Worm (Caenorhabditis elegans) whole organism, L3 larva: ENCODE results near the gene ephx-1.

ENCODE experiments used
- ZK546.5 ChIP-seq: sonication (generic microtip); optimal IDR thresholded peaks from 2 replicates; lab custom pipeline; 2017; ENCODE audit warnings: missing biosample characterization, missing genetic modification characterization
- ama-1 ChIP-seq: fragments of 150-350 bp; optimal IDR thresholded peaks from 2 replicates; lab custom pipeline; 2018
- ceh-28 ChIP-seq: fragments of 150-350 bp; optimal IDR thresholded peaks from 2 replicates; lab custom pipeline; 2014; ENCODE audit warnings: missing biosample characterization, missing genetic modification reagents, missing genetic modification characterization
- ceh-9 ChIP-seq: sonication (generic microtip); optimal IDR thresholded peaks from 2 replicates; lab custom pipeline; 2018; ENCODE audit warnings: missing biosample characterization, missing genetic modification characterization
- egl-27 ChIP-seq: sonication (generic microtip); optimal IDR thresholded peaks from 4 replicates; lab custom pipeline; 2017; ENCODE audit warnings: missing biosample characterization, missing genetic modification reagents, missing genetic modification characterization
- egl-5 ChIP-seq: fragments of 150-350 bp; optimal IDR thresholded peaks from 2 replicates; lab custom pipeline; 2017; ENCODE audit warnings: missing biosample characterization, missing genetic modification reagents, missing genetic modification characterization, inconsistent platforms
- elt-1 ChIP-seq: fragments of 150-350 bp; optimal IDR thresholded peaks from 2 replicates; lab custom pipeline; 2014; ENCODE audit warnings: missing biosample characterization, missing genetic modification characterization
- elt-2 ChIP-seq: sonication (generic microtip); optimal IDR thresholded peaks from 2 replicates; lab custom pipeline; 2016; ENCODE audit warnings: missing genetic modification reagents, mild to moderate bottlenecking, missing genetic modification characterization, missing compliant biosample characterization
- elt-3 ChIP-seq, 3 experiments: fragments of 150-350 bp in 1 of 3; sonication (generic microtip) in 2 of 3; optimal IDR thresholded peaks; 2 replicates in 2 of 3; 4 replicates in 1 of 3; lab custom pipeline; 2014 to 2017; ENCODE audit warnings: missing biosample characterization in 3 of 3, missing genetic modification characterization in 3 of 3
- eor-1 ChIP-seq, 2 experiments: fragments of 150-350 bp; optimal IDR thresholded peaks; 2 replicates each; lab custom pipeline; 2014 to 2018; ENCODE audit warnings: missing biosample characterization in 2 of 2, missing genetic modification characterization in 2 of 2
- fkh-10 ChIP-seq: sonication (generic microtip); optimal IDR thresholded peaks from 2 replicates; lab custom pipeline; 2017; ENCODE audit warnings: missing biosample characterization, missing genetic modification reagents, missing genetic modification characterization
- fkh-2 ChIP-seq: fragments of 150-350 bp; optimal IDR thresholded peaks from 2 replicates; lab custom pipeline; 2014; ENCODE audit warnings: missing biosample characterization, missing genetic modification reagents, missing genetic modification characterization
- fos-1 ChIP-seq: fragments of 150-350 bp; optimal IDR thresholded peaks from 2 replicates; lab custom pipeline; 2014; ENCODE audit warnings: missing biosample characterization, missing genetic modification characterization
- lin-39 ChIP-seq: fragments of 150-350 bp; optimal IDR thresholded peaks from 2 replicates; lab custom pipeline; 2018; ENCODE audit warnings: missing biosample characterization, missing genetic modification reagents, missing genetic modification characterization
- mdl-1 ChIP-seq: fragments of 150-350 bp; optimal IDR thresholded peaks from 2 replicates; lab custom pipeline; 2014; ENCODE audit warnings: missing biosample characterization, missing genetic modification characterization
- nfya-1 ChIP-seq: sonication (generic microtip); optimal IDR thresholded peaks from 2 replicates; lab custom pipeline; 2017; ENCODE audit warnings: missing genetic modification characterization, mild to moderate bottlenecking, missing compliant biosample characterization, antibody characterized with exemption, moderate library complexity; ENCODE audit not compliant: insufficient read depth
- nhr-12 ChIP-seq: fragments of 150-350 bp; optimal IDR thresholded peaks from 2 replicates; lab custom pipeline; 2014; ENCODE audit warnings: missing biosample characterization, missing genetic modification characterization
- nhr-23 ChIP-seq: fragments of 150-350 bp; optimal IDR thresholded peaks from 2 replicates; lab custom pipeline; 2014; ENCODE audit warnings: missing biosample characterization, missing genetic modification reagents, missing genetic modification characterization
- nhr-237 ChIP-seq: fragments of 150-350 bp; optimal IDR thresholded peaks from 2 replicates; lab custom pipeline; 2014; ENCODE audit warnings: missing biosample characterization, missing genetic modification characterization
- nhr-28 ChIP-seq: fragments of 150-350 bp; optimal IDR thresholded peaks from 2 replicates; lab custom pipeline; 2014; ENCODE audit warnings: missing biosample characterization, missing genetic modification characterization
- nhr-43 ChIP-seq: sonication (generic microtip); optimal IDR thresholded peaks from 2 replicates; lab custom pipeline; 2016; ENCODE audit warnings: mild to moderate bottlenecking, missing genetic modification characterization, missing compliant biosample characterization; ENCODE audit not compliant: poor library complexity, severe bottlenecking
- nhr-67 ChIP-seq: fragments of 150-350 bp; optimal IDR thresholded peaks from 2 replicates; lab custom pipeline; 2014; ENCODE audit warnings: missing biosample characterization, missing genetic modification characterization
- nhr-76 ChIP-seq: fragments of 150-350 bp; sonication (generic microtip); optimal IDR thresholded peaks from 5 replicates; lab custom pipeline; 2014; ENCODE audit warnings: missing biosample characterization, missing genetic modification characterization
- pha-4 ChIP-seq: fragments of 150-350 bp; optimal IDR thresholded peaks from 2 replicates; lab custom pipeline; 2014; ENCODE audit warnings: missing biosample characterization, missing genetic modification reagents, missing genetic modification characterization
- pqm-1 ChIP-seq: fragments of 150-350 bp; optimal IDR thresholded peaks from 2 replicates; lab custom pipeline; 2017; ENCODE audit warnings: missing biosample characterization, missing genetic modification characterization, inconsistent platforms
- skn-1 ChIP-seq: fragments of 150-350 bp; optimal IDR thresholded peaks from 2 replicates; lab custom pipeline; 2014; ENCODE audit warnings: missing biosample characterization, missing genetic modification characterization
- unc-39 ChIP-seq: sonication (generic microtip); optimal IDR thresholded peaks from 4 replicates; lab custom pipeline; 2017; ENCODE audit warnings: missing biosample characterization, missing genetic modification characterization
- unc-62 ChIP-seq: fragments of 150-350 bp; sonication (generic microtip); optimal IDR thresholded peaks from 4 replicates; lab custom pipeline; 2014; ENCODE audit warnings: missing biosample characterization, missing genetic modification reagents, missing genetic modification characterization
- zag-1 ChIP-seq: fragments of 150-350 bp; optimal IDR thresholded peaks from 2 replicates; lab custom pipeline; 2014; ENCODE audit warnings: missing biosample characterization, missing genetic modification characterization
- ztf-11 ChIP-seq: fragments of 150-350 bp; optimal IDR thresholded peaks from 2 replicates; lab custom pipeline; 2014; ENCODE audit warnings: missing biosample characterization, missing genetic modification characterization
- ztf-4 ChIP-seq: fragments of 150-350 bp; optimal IDR thresholded peaks from 2 replicates; lab custom pipeline; 2014; ENCODE audit warnings: missing biosample characterization, missing genetic modification characterization

ephx-1 gene

DNA sequence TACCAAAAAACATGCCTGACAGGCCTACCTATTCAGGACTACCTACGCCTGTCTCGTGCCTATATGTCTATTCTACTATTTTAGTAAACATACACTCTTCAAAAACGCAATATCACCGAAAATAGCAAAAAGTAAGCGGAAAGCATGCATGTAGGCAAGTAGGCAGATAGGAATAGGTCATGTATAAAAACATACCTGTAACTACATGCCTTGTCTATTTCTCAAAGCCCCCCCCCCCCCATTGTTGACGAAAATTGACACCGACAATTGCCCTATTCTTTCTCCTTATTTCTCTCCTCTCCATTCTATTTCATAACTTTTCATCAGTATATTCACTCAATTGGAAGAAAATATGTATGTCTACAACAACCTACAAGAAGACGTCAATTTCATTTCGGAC is 26.5 kb upstream of the ephx-1 start:
- TF ChIP-seq nhr-43 (no peak), nhr-28 (tag; lab: Kevin White, UChicago) (no peak), nhr-76 (tag; lab: Kevin White, UChicago) (no peak), pqm-1 (no peak), egl-5 (tag; lab: Kevin White, UChicago) (no peak), unc-62 (GFP tag; lab: Kevin White, UChicago) (no peak), ztf-4 (tag; lab: Kevin White, UChicago) (no peak), elt-3 (tag; optimal IDR thresholded peaks at IDR 0.05; lab: Kevin White, UChicago) (no peak), ztf-11 (tag; lab: Kevin White, UChicago) (no peak), nhr-12 (tag; lab: Kevin White, UChicago) (no peak), unc-39 (tag; lab: Kevin White, UChicago) (no peak), fkh-10 (GFP tag; lab: Kevin White, UChicago) (no peak), skn-1 (tag; lab: Kevin White, UChicago) (no peak), nhr-23 (tag; lab: Kevin White, UChicago) (no peak), fkh-2 (tag; lab: Kevin White, UChicago) (no peak), pha-4 (tag; lab: Kevin White, UChicago) (no peak), nfya-1 (tag; lab: Kevin White, UChicago) (no peak), eor-1 (tag; optimal IDR thresholded peaks at IDR 0.05; lab: Kevin White, UChicago) (no peak), fos-1 (tag; lab: Kevin White, UChicago) (no peak)
- TF ChIP-seq, all 47 proteins: peak for 0

ce11 chrII:3980373-3980772 is 24.3 kb upstream of the ephx-1 start:
- TF ChIP-seq ztf-4 (tag; lab: Kevin White, UChicago) (no peak), unc-39 (tag; lab: Kevin White, UChicago) (no peak), fkh-2 (tag; lab: Kevin White, UChicago) (no peak)

ce11 chrII:3982313-3982712 is 22.4 kb upstream of the ephx-1 start, which contains the start of gene lin-31:
Gene lin-31, plus strand, starts transcription at chrII:3982549.
- TF ChIP-seq zag-1 (tag; lab: Kevin White, UChicago) (no peak), nfya-1 (tag; lab: Kevin White, UChicago) (peak; percentile 76)

- TF ChIP-seq nhr-28 (tag; lab: Kevin White, UChicago) = no peak
- no peak for TF ChIP-seq elt-3 (tag; optimal IDR thresholded peaks at IDR 0.05; lab: Kevin White, UChicago)
- no peak for TF ChIP-seq nhr-237 (tag; lab: Kevin White, UChicago)
- no peak for TF ChIP-seq ZK546.5 (tag; lab: Kevin White, UChicago)
- TF ChIP-seq unc-62 (GFP tag; lab: Kevin White, UChicago) = no peak
Observed at ce11 chrII:3984242-3984641, 20.5 kb upstream of the ephx-1 start.

- TF ChIP-seq elt-2 (tag; lab: Kevin White, UChicago) (peak; percentile 68), unc-62 (GFP tag; lab: Kevin White, UChicago) (no peak)
Observed at ce11 chrII:3986906-3987305, 17.8 kb upstream of the ephx-1 start, which contains the start of gene K10G6.5. Gene K10G6.5, plus strand, starts transcription at chrII:3987250.

DNA sequence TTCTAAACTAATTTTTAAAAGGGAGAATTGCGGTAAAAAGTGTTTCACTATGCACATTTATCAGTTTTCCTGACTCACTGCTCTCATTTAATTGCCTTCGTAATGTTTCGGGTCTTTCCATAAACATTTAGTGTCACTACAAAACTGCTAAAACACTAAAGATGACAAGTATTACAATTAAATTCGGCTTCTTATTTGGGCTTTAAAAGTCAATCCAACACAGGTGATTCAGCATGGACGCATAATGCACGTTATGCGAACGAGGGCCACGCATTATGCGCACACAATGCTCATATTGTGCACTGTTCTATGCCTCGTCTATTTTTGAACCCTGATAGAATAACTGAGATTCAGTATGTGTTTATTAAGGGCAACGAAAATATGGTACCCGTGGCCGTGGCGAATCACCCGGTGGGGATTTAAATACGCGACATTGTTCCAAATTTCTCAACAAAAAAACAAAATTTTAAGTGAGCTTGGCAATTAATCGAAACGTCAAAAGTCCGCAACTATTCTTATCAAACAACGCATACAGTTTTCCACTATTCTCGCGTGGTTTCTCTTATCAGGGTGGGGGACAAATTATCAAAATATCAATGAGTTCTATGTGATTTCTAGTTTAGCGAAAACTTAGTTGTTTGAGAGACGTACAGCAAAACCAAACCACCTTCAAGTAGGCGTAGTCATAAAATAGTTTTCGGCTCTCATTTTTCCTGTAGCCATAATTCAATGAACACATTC is 14.9 kb upstream of the ephx-1 start, which contains the start of gene Y14H12A.2:
Gene Y14H12A.2, minus strand, starts transcription at position 51 of the 741 bp plus-strand sequence.
- TF ChIP-seq unc-62 (GFP tag; lab: Kevin White, UChicago) (no peak), nhr-237 (tag; lab: Kevin White, UChicago) (no peak), elt-2 (tag; lab: Kevin White, UChicago) (peak; percentile 90), pqm-1 (peak; percentile 57)

ce11 chrII:3990706-3991105 is 14.0 kb upstream of the ephx-1 start:
- TF ChIP-seq ceh-9 (tag; lab: Kevin White, UChicago) (no peak), nfya-1 (tag; lab: Kevin White, UChicago) (no peak), elt-2 (tag; lab: Kevin White, UChicago) (peak; percentile 85), lin-39 (no peak), nhr-76 (tag; lab: Kevin White, UChicago) (no peak), ceh-28 (tag; lab: Kevin White, UChicago) (no peak), pha-4 (tag; lab: Kevin White, UChicago) (no peak), unc-39 (tag; lab: Kevin White, UChicago) (no peak), nhr-67 (no peak), elt-1 (no peak), elt-3 (tag; optimal IDR thresholded peaks at IDR 0.05; lab: Kevin White, UChicago) (no peak), nhr-43 (no peak), ama-1 (lab: Kevin White, UChicago) (no peak), mdl-1 (tag; lab: Kevin White, UChicago) (no peak), pqm-1 (peak; percentile 46), egl-27 (no peak)
